In genomic region chr3R:6919974-6920373, dm6 we compare ENCODE assay signal across 1 fruit fly cellular context.
A peak's percentile ranks its signal among the peaks of the same experiment; 100 is the strongest.
TF ChIP-seq lines count a peak whose summit lies in the region.

No protein-coding gene starts in this region.

TF ChIP-seq in whole organism, embryonic, 481 proteins besides CTCF, POLR2A, EP300 and RAD21 (continued from another document and continues in another):
- TF ChIP-seq Awh (GFP tag; IDR thresholded peaks at IDR 0.05; lab: Robert Waterston, UW): peak; percentile 66
- TF ChIP-seq jigr1 (GFP tag; IDR thresholded peaks at IDR 0.05; lab: Robert Waterston, UW): peak; percentile 62; the same call in 1 of the 3 replicates
- no peak for TF ChIP-seq Hr39 (optimal IDR thresholded peaks at IDR 0.05; lab: Kevin White, UChicago)
- peak; percentile 65 for TF ChIP-seq lilli (GFP tag; optimal IDR thresholded peaks at IDR 0.05; lab: Kevin White, UChicago)
- peak; percentile 58 for TF ChIP-seq seq (GFP tag; IDR thresholded peaks at IDR 0.05; lab: Robert Waterston, UW)
- TF ChIP-seq CG9437 (GFP tag; optimal IDR thresholded peaks at IDR 0.05; lab: Kevin White, UChicago): no peak
- TF ChIP-seq Med (GFP tag; lab: Kevin White, UChicago): peak; percentile 88
- no peak for TF ChIP-seq HmgD (GFP tag; optimal IDR thresholded peaks at IDR 0.05; lab: Kevin White, UChicago)
- TF ChIP-seq CG17612 (GFP tag; IDR thresholded peaks at IDR 0.05; lab: Robert Waterston, UW): peak; percentile 36; the same call in 1 of the 2 replicates
- TF ChIP-seq bcd (GFP tag; optimal IDR thresholded peaks at IDR 0.05; lab: Kevin White, UChicago): peak; percentile 50
- no peak for TF ChIP-seq gcm2 (GFP tag; optimal IDR thresholded peaks at IDR 0.05; lab: Kevin White, UChicago)
- TF ChIP-seq unc-4 (GFP tag; IDR thresholded peaks at IDR 0.05; lab: Robert Waterston, UW; ENCODE audit: partially characterized antibody): no peak
- TF ChIP-seq sd (tag; optimal IDR thresholded peaks at IDR 0.05; lab: Kevin White, UChicago): no peak
- no peak for TF ChIP-seq Dfd (GFP tag; optimal IDR thresholded peaks at IDR 0.05; lab: Kevin White, UChicago)
- no peak for TF ChIP-seq Vsx1 (GFP tag; optimal IDR thresholded peaks at IDR 0.05; lab: Kevin White, UChicago)
- peak; percentile 31 for TF ChIP-seq scrt (GFP tag; optimal IDR thresholded peaks at IDR 0.05; lab: Kevin White, UChicago)
- TF ChIP-seq jing (GFP tag; optimal IDR thresholded peaks at IDR 0.05; lab: Kevin White, UChicago): peak; percentile 32
- no peak for TF ChIP-seq ham (GFP tag; IDR thresholded peaks at IDR 0.05; lab: Robert Waterston, UW)
- TF ChIP-seq Myb (GFP tag; optimal IDR thresholded peaks at IDR 0.05; lab: Kevin White, UChicago): no peak
- TF ChIP-seq CG2199 (GFP tag; IDR thresholded peaks at IDR 0.05; lab: Robert Waterston, UW): 0 out of 3 replicates have a peak, but pooled peaks have one; percentile 7
- peak; percentile 63 for TF ChIP-seq CG30403 (GFP tag; optimal IDR thresholded peaks at IDR 0.05; lab: Kevin White, UChicago)
- TF ChIP-seq Ets97D (GFP tag; optimal IDR thresholded peaks at IDR 0.05; lab: Kevin White, UChicago): peak; percentile 7
- no peak for TF ChIP-seq hbn (GFP tag; IDR thresholded peaks at IDR 0.05; lab: Robert Waterston, UW; ENCODE audit: partially characterized antibody)
- TF ChIP-seq CG7357 (GFP tag; IDR thresholded peaks at IDR 0.05; lab: Robert Waterston, UW): peak; percentile 69
- TF ChIP-seq CG18599 (GFP tag; optimal IDR thresholded peaks at IDR 0.05; lab: Kevin White, UChicago): peak; percentile 66
- TF ChIP-seq Oaz (GFP tag; IDR thresholded peaks at IDR 0.05; lab: Robert Waterston, UW): peak; percentile 59
- peak; percentile 15 for TF ChIP-seq Bdp1 (GFP tag; optimal IDR thresholded peaks at IDR 0.05; lab: Kevin White, UChicago)
- TF ChIP-seq NFAT (GFP tag; IDR thresholded peaks at IDR 0.05; lab: Robert Waterston, UW): peak; percentile 47; the same call in 1 of the 2 replicates
- TF ChIP-seq CG11504 (tag; optimal IDR thresholded peaks at IDR 0.05; lab: Kevin White, UChicago): peak; percentile 85
- TF ChIP-seq mld (GFP tag; IDR thresholded peaks at IDR 0.05; lab: Robert Waterston, UW; ENCODE audit: partially characterized antibody): no peak
- peak; percentile 53 for TF ChIP-seq CG9727 (GFP tag; optimal IDR thresholded peaks at IDR 0.05; lab: Kevin White, UChicago)
- TF ChIP-seq bsh (GFP tag; optimal IDR thresholded peaks at IDR 0.05; lab: Kevin White, UChicago): peak in 1 of 2 experiments; percentile 71
- no peak for TF ChIP-seq Hr78 (GFP tag; optimal IDR thresholded peaks at IDR 0.05; lab: Kevin White, UChicago)
- peak; percentile 87 for TF ChIP-seq ci (GFP tag; IDR thresholded peaks at IDR 0.05; lab: Robert Waterston, UW)
- peak; percentile 81 for TF ChIP-seq ttk (GFP tag; IDR thresholded peaks at IDR 0.05; lab: Robert Waterston, UW)
- TF ChIP-seq Taf1 (GFP tag; IDR thresholded peaks at IDR 0.05; lab: Robert Waterston, UW): no peak
- TF ChIP-seq CG4820 (GFP tag; optimal IDR thresholded peaks at IDR 0.05; lab: Kevin White, UChicago): peak; percentile 46
- peak; percentile 26 for TF ChIP-seq repo (GFP tag; optimal IDR thresholded peaks at IDR 0.05; lab: Kevin White, UChicago)
- TF ChIP-seq Hsf (GFP tag; optimal IDR thresholded peaks at IDR 0.05; lab: Kevin White, UChicago): peak; percentile 58
- TF ChIP-seq CG6791 (GFP tag; IDR thresholded peaks at IDR 0.05; lab: Robert Waterston, UW; ENCODE audit: partially characterized antibody): no peak
- no peak for TF ChIP-seq rib (GFP tag; IDR thresholded peaks at IDR 0.05; lab: Robert Waterston, UW)
- TF ChIP-seq Xbp1 (GFP tag; optimal IDR thresholded peaks at IDR 0.05; lab: Kevin White, UChicago): peak; percentile 75
- peak; percentile 9 for TF ChIP-seq run (tag; optimal IDR thresholded peaks at IDR 0.05; lab: Kevin White, UChicago)
- TF ChIP-seq Mrtf (GFP tag; IDR thresholded peaks at IDR 0.05; lab: Robert Waterston, UW): peak; percentile 74
- peak; percentile 4 for TF ChIP-seq tx (GFP tag; optimal IDR thresholded peaks at IDR 0.05; lab: Kevin White, UChicago)
- TF ChIP-seq ems (GFP tag; optimal IDR thresholded peaks at IDR 0.05; lab: Kevin White, UChicago): peak; percentile 50
- TF ChIP-seq CG5180 (GFP tag; optimal IDR thresholded peaks at IDR 0.05; lab: Kevin White, UChicago): peak; percentile 20
- peak; percentile 42 for TF ChIP-seq CG8089 (GFP tag; optimal IDR thresholded peaks at IDR 0.05; lab: Kevin White, UChicago)
- no peak for TF ChIP-seq sc (optimal IDR thresholded peaks at IDR 0.05; lab: Kevin White, UChicago)
- TF ChIP-seq sc (GFP tag; optimal IDR thresholded peaks at IDR 0.05; lab: Kevin White, UChicago): peak; percentile 39
- TF ChIP-seq CG12236 (GFP tag; optimal IDR thresholded peaks at IDR 0.05; lab: Kevin White, UChicago): peak; percentile 34
- peak; percentile 68 for TF ChIP-seq Blimp-1 (GFP tag; optimal IDR thresholded peaks at IDR 0.05; lab: Kevin White, UChicago)
- TF ChIP-seq tgo (GFP tag; IDR thresholded peaks at IDR 0.05; lab: Robert Waterston, UW): peak; percentile 55; the same call in 2 of the 3 replicates
- TF ChIP-seq CG8944 (GFP tag; optimal IDR thresholded peaks at IDR 0.05; lab: Kevin White, UChicago): no peak
- TF ChIP-seq gro (GFP tag; optimal IDR thresholded peaks at IDR 0.05; lab: Kevin White, UChicago): peak; percentile 11
- peak; percentile 4 for TF ChIP-seq CG10462 (GFP tag; optimal IDR thresholded peaks at IDR 0.05; lab: Kevin White, UChicago)
- TF ChIP-seq HHEX (GFP tag; optimal IDR thresholded peaks at IDR 0.05; lab: Kevin White, UChicago): peak; percentile 65
- TF ChIP-seq gt (GFP tag; IDR thresholded peaks at IDR 0.05; lab: Robert Waterston, UW): no peak
- no peak for TF ChIP-seq BEAF-32 (GFP tag; optimal IDR thresholded peaks at IDR 0.05; lab: Kevin White, UChicago)
- TF ChIP-seq schlank (tag; optimal IDR thresholded peaks at IDR 0.05; lab: Kevin White, UChicago): no peak
- no peak for TF ChIP-seq CG16779 (GFP tag; IDR thresholded peaks at IDR 0.05; lab: Robert Waterston, UW)
- TF ChIP-seq stc (GFP tag; IDR thresholded peaks at IDR 0.05; lab: Robert Waterston, UW): peak; percentile 68
- no peak for TF ChIP-seq CG13287 (GFP tag; IDR thresholded peaks at IDR 0.05; lab: Robert Waterston, UW; ENCODE audit: partially characterized antibody)
- TF ChIP-seq tll (GFP tag; optimal IDR thresholded peaks at IDR 0.05; lab: Kevin White, UChicago): no peak
- TF ChIP-seq CG14710 (tag; optimal IDR thresholded peaks at IDR 0.05; lab: Kevin White, UChicago): peak; percentile 56
- no peak for TF ChIP-seq HmgZ (tag; optimal IDR thresholded peaks at IDR 0.05; lab: Kevin White, UChicago)
- no peak for TF ChIP-seq Lpt (GFP tag; optimal IDR thresholded peaks at IDR 0.05; lab: Kevin White, UChicago)
- no peak for TF ChIP-seq CG9797 (GFP tag; optimal IDR thresholded peaks at IDR 0.05; lab: Kevin White, UChicago)
- no peak for TF ChIP-seq nau (GFP tag; optimal IDR thresholded peaks at IDR 0.05; lab: Kevin White, UChicago)
- TF ChIP-seq Chrac-16 (GFP tag; optimal IDR thresholded peaks at IDR 0.05; lab: Kevin White, UChicago): peak; percentile 42
- peak; percentile 6 for TF ChIP-seq Atf3 (GFP tag; optimal IDR thresholded peaks at IDR 0.05; lab: Kevin White, UChicago)
- peak; percentile 21 for TF ChIP-seq CG8359 (GFP tag; optimal IDR thresholded peaks at IDR 0.05; lab: Kevin White, UChicago; ENCODE audit: borderline replicate concordance)
- peak; percentile 11 for TF ChIP-seq CG4328 (GFP tag; optimal IDR thresholded peaks at IDR 0.05; lab: Kevin White, UChicago)
- TF ChIP-seq trem (tag; optimal IDR thresholded peaks at IDR 0.05; lab: Kevin White, UChicago): peak; percentile 24
- peak; percentile 63 for TF ChIP-seq ind (GFP tag; optimal IDR thresholded peaks at IDR 0.05; lab: Kevin White, UChicago)
- peak; percentile 56 for TF ChIP-seq Abd-B (GFP tag; optimal IDR thresholded peaks at IDR 0.05; lab: Kevin White, UChicago)
- TF ChIP-seq Dp (GFP tag; optimal IDR thresholded peaks at IDR 0.05; lab: Kevin White, UChicago): no peak
- TF ChIP-seq CG17912 (GFP tag; optimal IDR thresholded peaks at IDR 0.05; lab: Kevin White, UChicago): no peak
- no peak for TF ChIP-seq psq (GFP tag; optimal IDR thresholded peaks at IDR 0.05; lab: Kevin White, UChicago)
- TF ChIP-seq unpg (GFP tag; optimal IDR thresholded peaks at IDR 0.05; lab: Kevin White, UChicago): peak; percentile 73
- TF ChIP-seq CG16815 (GFP tag; optimal IDR thresholded peaks at IDR 0.05; lab: Kevin White, UChicago): peak; percentile 37
- TF ChIP-seq CG4404 (GFP tag; IDR thresholded peaks at IDR 0.05; lab: Robert Waterston, UW): peak; percentile 66
- peak; percentile 63 for TF ChIP-seq Ets65A (GFP tag; lab: Kevin White, UChicago)
- TF ChIP-seq pnt (GFP tag; optimal IDR thresholded peaks at IDR 0.05; lab: Kevin White, UChicago): peak; percentile 50
- TF ChIP-seq CG30431 (GFP tag; optimal IDR thresholded peaks at IDR 0.05; lab: Kevin White, UChicago): peak; percentile 39
- TF ChIP-seq ara (GFP tag; IDR thresholded peaks at IDR 0.05; lab: Robert Waterston, UW): peak; percentile 80
- peak; percentile 32; the same call in 1 of the 2 replicates for TF ChIP-seq CG8765 (GFP tag; IDR thresholded peaks at IDR 0.05; lab: Robert Waterston, UW)
- TF ChIP-seq CG11398 (GFP tag; optimal IDR thresholded peaks at IDR 0.05; lab: Kevin White, UChicago): no peak
- TF ChIP-seq tin (GFP tag; optimal IDR thresholded peaks at IDR 0.05; lab: Kevin White, UChicago): peak; percentile 66
- TF ChIP-seq chn (GFP tag; optimal IDR thresholded peaks at IDR 0.05; lab: Kevin White, UChicago): peak; percentile 46
- peak; percentile 56 for TF ChIP-seq CG6272 (GFP tag; IDR thresholded peaks at IDR 0.05; lab: Robert Waterston, UW)
- TF ChIP-seq B-H2 (GFP tag; optimal IDR thresholded peaks at IDR 0.05; lab: Kevin White, UChicago): no peak
- peak; percentile 64 for TF ChIP-seq lab (GFP tag; optimal IDR thresholded peaks at IDR 0.05; lab: Kevin White, UChicago)
- no peak for TF ChIP-seq Usf (GFP tag; optimal IDR thresholded peaks at IDR 0.05; lab: Kevin White, UChicago)
- no peak for TF ChIP-seq Lhr (GFP tag; optimal IDR thresholded peaks at IDR 0.05; lab: Kevin White, UChicago)
- TF ChIP-seq CG5245 (GFP tag; optimal IDR thresholded peaks at IDR 0.05; lab: Kevin White, UChicago): peak; percentile 37
- TF ChIP-seq her (GFP tag; optimal IDR thresholded peaks at IDR 0.05; lab: Kevin White, UChicago): no peak
- TF ChIP-seq CG14441 (GFP tag; IDR thresholded peaks at IDR 0.05; lab: Robert Waterston, UW): peak; percentile 79
- no peak for TF ChIP-seq CG4617 (GFP tag; optimal IDR thresholded peaks at IDR 0.05; lab: Kevin White, UChicago; ENCODE audit: borderline replicate concordance)
- no peak for TF ChIP-seq Opbp (GFP tag; IDR thresholded peaks at IDR 0.05; lab: Robert Waterston, UW; ENCODE audit: partially characterized antibody)
- no peak for TF ChIP-seq CrebB (tag; optimal IDR thresholded peaks at IDR 0.05; lab: Kevin White, UChicago)
- TF ChIP-seq CG11093 (GFP tag; IDR thresholded peaks at IDR 0.05; lab: Robert Waterston, UW): peak; percentile 61; the same call in 2 of the 3 replicates
- peak; percentile 44 for TF ChIP-seq Side (GFP tag; optimal IDR thresholded peaks at IDR 0.05; lab: Kevin White, UChicago)
- TF ChIP-seq CG10654 (GFP tag; optimal IDR thresholded peaks at IDR 0.05; lab: Kevin White, UChicago): peak; percentile 51
- TF ChIP-seq Stat92E (GFP tag; optimal IDR thresholded peaks at IDR 0.05; lab: Kevin White, UChicago): no peak
- peak; percentile 57; the same call in 1 of the 2 replicates for TF ChIP-seq dimm (GFP tag; IDR thresholded peaks at IDR 0.05; lab: Robert Waterston, UW)
- TF ChIP-seq org-1 (GFP tag; optimal IDR thresholded peaks at IDR 0.05; lab: Kevin White, UChicago): peak; percentile 4
- TF ChIP-seq Sry-β (GFP tag; optimal IDR thresholded peaks at IDR 0.05; lab: Kevin White, UChicago): no peak
- TF ChIP-seq CG2875 (GFP tag; optimal IDR thresholded peaks at IDR 0.05; lab: Kevin White, UChicago): peak; percentile 36
- TF ChIP-seq CG13624 (GFP tag; optimal IDR thresholded peaks at IDR 0.05; lab: Kevin White, UChicago): peak; percentile 15
- no peak for TF ChIP-seq exex (tag; optimal IDR thresholded peaks at IDR 0.05; lab: Kevin White, UChicago)
- TF ChIP-seq so (GFP tag; IDR thresholded peaks at IDR 0.05; lab: Robert Waterston, UW): peak; percentile 22; the same call in 1 of the 3 replicates
- peak; percentile 50 for TF ChIP-seq CG13775 (GFP tag; optimal IDR thresholded peaks at IDR 0.05; lab: Kevin White, UChicago)
- TF ChIP-seq tna (GFP tag; IDR thresholded peaks at IDR 0.05; lab: Robert Waterston, UW; ENCODE audit: partially characterized antibody): no peak
- TF ChIP-seq br (optimal IDR thresholded peaks at IDR 0.05; lab: Kevin White, UChicago): no peak
- TF ChIP-seq vnd (GFP tag; IDR thresholded peaks at IDR 0.05; lab: Robert Waterston, UW; ENCODE audit: partially characterized antibody): no peak
- TF ChIP-seq CG31365 (tag; optimal IDR thresholded peaks at IDR 0.05; lab: Kevin White, UChicago): no peak
- peak; percentile 81 for TF ChIP-seq dmrt99B (tag; optimal IDR thresholded peaks at IDR 0.05; lab: Kevin White, UChicago)
- no peak for TF ChIP-seq CG6683 (GFP tag; optimal IDR thresholded peaks at IDR 0.05; lab: Kevin White, UChicago)
- no peak for TF ChIP-seq CG13894 (tag; optimal IDR thresholded peaks at IDR 0.05; lab: Kevin White, UChicago)
- 0 out of 2 replicates have a peak, but pooled peaks have one; percentile 41 for TF ChIP-seq CG32767 (GFP tag; IDR thresholded peaks at IDR 0.05; lab: Robert Waterston, UW)
- TF ChIP-seq CG2678 (tag; optimal IDR thresholded peaks at IDR 0.05; lab: Kevin White, UChicago): peak; percentile 71
- 0 out of 2 replicates have a peak, but pooled peaks have one; percentile 14 for TF ChIP-seq al (GFP tag; IDR thresholded peaks at IDR 0.05; lab: Robert Waterston, UW)
- peak; percentile 77 for TF ChIP-seq Ada2b (GFP tag; IDR thresholded peaks at IDR 0.05; lab: Robert Waterston, UW)
- peak; percentile 69 for TF ChIP-seq Ssrp (tag; optimal IDR thresholded peaks at IDR 0.05; lab: Kevin White, UChicago)
- TF ChIP-seq CG31441 (GFP tag; IDR thresholded peaks at IDR 0.05; lab: Robert Waterston, UW): peak; percentile 76
- no peak; the same call in 1 of the 2 replicates for TF ChIP-seq wdn (GFP tag; IDR thresholded peaks at IDR 0.05; lab: Robert Waterston, UW)
- TF ChIP-seq Fer3 (tag; optimal IDR thresholded peaks at IDR 0.05; lab: Kevin White, UChicago): peak; percentile 56
- TF ChIP-seq chinmo (GFP tag; IDR thresholded peaks at IDR 0.05; lab: Robert Waterston, UW; ENCODE audit: partially characterized antibody): no peak
- TF ChIP-seq MESR4 (GFP tag; optimal IDR thresholded peaks at IDR 0.05; lab: Kevin White, UChicago): no peak
- TF ChIP-seq YL-1 (GFP tag; optimal IDR thresholded peaks at IDR 0.05; lab: Kevin White, UChicago): no peak
- peak; percentile 77 for TF ChIP-seq CG10366 (GFP tag; IDR thresholded peaks at IDR 0.05; lab: Robert Waterston, UW)
